Fruit fly (Drosophila melanogaster) whole organism, embryonic: ENCODE measurements around the gene ple.

ENCODE experiments used
- Abd-B ChIP-seq: fragments of 200-800 bp; sonication (Bioruptor generic); optimal IDR thresholded peaks from 2 replicates; lab custom pipeline; 2018; ENCODE audit warnings: missing biosample characterization, mild to moderate bottlenecking, missing genetic modification characterization, moderate library complexity
- CG11695 ChIP-seq: fragments of 200-800 bp; sonication (Bioruptor generic); IDR thresholded peaks from 3 replicates; pipeline ENCODE4 v1.3.6; 2022; ENCODE audit warnings: missing biosample characterization, missing genetic modification characterization
- CG12155 ChIP-seq: fragments of 200-800 bp; sonication (Bioruptor generic); optimal IDR thresholded peaks from 3 replicates; lab custom pipeline; 2016; ENCODE audit warnings: missing biosample characterization, missing genetic modification characterization
- CG12659 ChIP-seq: fragments of 200-800 bp; sonication (Bioruptor generic); optimal IDR thresholded peaks from 3 replicates; lab custom pipeline; 2017; ENCODE audit warnings: mild to moderate bottlenecking, missing biosample characterization, missing genetic modification reagents, missing genetic modification characterization
- CG14965 ChIP-seq: fragments of 200-800 bp; sonication (Bioruptor generic); optimal IDR thresholded peaks from 2 replicates; lab custom pipeline; 2016; ENCODE audit warnings: missing biosample characterization, missing genetic modification characterization, borderline replicate concordance
- CG1602 ChIP-seq: fragments of 200-800 bp; sonication (Bioruptor generic); optimal IDR thresholded peaks from 3 replicates; lab custom pipeline; 2016; ENCODE audit warnings: missing biosample characterization, missing genetic modification characterization
- CG16863 ChIP-seq: fragments of 200-800 bp; sonication (Bioruptor generic); optimal IDR thresholded peaks from 3 replicates; lab custom pipeline; 2016; ENCODE audit warnings: missing biosample characterization, missing genetic modification characterization
- CG17568 ChIP-seq: fragments of 200-800 bp; sonication (Bioruptor generic); optimal IDR thresholded peaks from 2 replicates; lab custom pipeline; 2018; ENCODE audit warnings: missing biosample characterization, mild to moderate bottlenecking, missing genetic modification characterization, moderate library complexity
- CG17829 ChIP-seq: fragments of 200-800 bp; optimal IDR thresholded peaks from 2 replicates; lab custom pipeline; 2019; ENCODE audit warnings: missing biosample characterization, mild to moderate bottlenecking, missing genetic modification characterization, moderate library complexity
- CG18262 ChIP-seq: fragments of 200-800 bp; optimal IDR thresholded peaks from 3 replicates; lab custom pipeline; 2019; ENCODE audit warnings: missing biosample characterization, mild to moderate bottlenecking, missing genetic modification characterization, moderate library complexity
- CG2120 ChIP-seq: fragments of 200-800 bp; sonication (Bioruptor generic); optimal IDR thresholded peaks from 3 replicates; lab custom pipeline; 2016; ENCODE audit warnings: missing biosample characterization, missing genetic modification characterization
- CG2712 ChIP-seq: fragments of 200-800 bp; optimal IDR thresholded peaks from 3 replicates; lab custom pipeline; 2019; ENCODE audit warnings: missing biosample characterization, mild to moderate bottlenecking, missing genetic modification characterization, moderate library complexity
- CG31441 ChIP-seq: fragments of 200-800 bp; sonication (Bioruptor generic); IDR thresholded peaks from 2 replicates; pipeline ENCODE4 v1.3.6; 2022; ENCODE audit warnings: missing biosample characterization, missing genetic modification characterization
- CG3281 ChIP-seq: fragments of 200-800 bp; sonication (Bioruptor generic); optimal IDR thresholded peaks from 3 replicates; lab custom pipeline; 2017; ENCODE audit warnings: missing biosample characterization, mild to moderate bottlenecking, missing genetic modification characterization
- CG34224 ChIP-seq: fragments of 200-800 bp; sonication (Bioruptor generic); IDR thresholded peaks from 3 replicates; pipeline ENCODE4 v1.3.6; 2022; ENCODE audit warnings: missing biosample characterization, missing genetic modification characterization; ENCODE audit not compliant: partially characterized antibody
- CG34376 ChIP-seq: fragments of 200-800 bp; sonication (Bioruptor generic); optimal IDR thresholded peaks from 2 replicates; lab custom pipeline; 2018; ENCODE audit warnings: missing biosample characterization, mild to moderate bottlenecking, missing genetic modification characterization
- CG34422 ChIP-seq: fragments of 200-800 bp; sonication (Bioruptor generic); IDR thresholded peaks from 3 replicates; pipeline ENCODE4 v1.3.6; 2022; ENCODE audit warnings: missing biosample characterization, missing genetic modification characterization
- CG3838 ChIP-seq: fragments of 200-800 bp; sonication (Bioruptor generic); optimal IDR thresholded peaks from 3 replicates; lab custom pipeline; 2016; ENCODE audit warnings: missing biosample characterization, missing genetic modification characterization
- CG43689 ChIP-seq: fragments of 200-800 bp; sonication (Bioruptor generic); IDR thresholded peaks from 2 replicates; pipeline ENCODE4 v1.3.6; 2022; ENCODE audit warnings: missing biosample characterization, missing genetic modification characterization
- CG6689 ChIP-seq: fragments of 200-800 bp; sonication (Bioruptor generic); IDR thresholded peaks from 2 replicates; pipeline ENCODE4 v1.3.6; 2022; ENCODE audit warnings: missing biosample characterization, missing genetic modification characterization
- CG7372 ChIP-seq: fragments of 200-800 bp; sonication (Bioruptor generic); IDR thresholded peaks from 2 replicates; pipeline ENCODE4 v1.3.6; 2022; ENCODE audit warnings: missing biosample characterization, missing genetic modification characterization
- CG7786 ChIP-seq: fragments of 200-800 bp; sonication (Bioruptor generic); optimal IDR thresholded peaks from 2 replicates; lab custom pipeline; 2016; ENCODE audit warnings: missing biosample characterization, missing genetic modification characterization
- CG9437 ChIP-seq: fragments of 200-800 bp; sonication (Bioruptor generic); optimal IDR thresholded peaks from 2 replicates; lab custom pipeline; 2018; ENCODE audit warnings: missing biosample characterization, mild to moderate bottlenecking, missing genetic modification characterization
- CG9797 ChIP-seq: fragments of 200-800 bp; sonication (Bioruptor generic); optimal IDR thresholded peaks from 3 replicates; lab custom pipeline; 2018; ENCODE audit warnings: missing biosample characterization, mild to moderate bottlenecking, missing genetic modification characterization
- Gsc ChIP-seq: fragments of 200-800 bp; sonication (Bioruptor generic); IDR thresholded peaks from 2 replicates; pipeline ENCODE4 v1.3.6; 2022; ENCODE audit warnings: missing biosample characterization, missing genetic modification characterization
- Gug ChIP-seq: fragments of 200-800 bp; sonication (Bioruptor generic); IDR thresholded peaks from 4 replicates; pipeline ENCODE4 v1.3.6; 2022; ENCODE audit warnings: missing biosample characterization, missing genetic modification characterization
- Lpt ChIP-seq: fragments of >200 bp; optimal IDR thresholded peaks from 2 replicates; lab custom pipeline; 2018; ENCODE audit warnings: missing biosample characterization, missing genetic modification characterization
- NK7.1 ChIP-seq: fragments of 200-800 bp; sonication (Bioruptor generic); optimal IDR thresholded peaks from 3 replicates; lab custom pipeline; 2016; ENCODE audit warnings: missing biosample characterization, missing genetic modification characterization
- Taf1 ChIP-seq: fragments of 200-800 bp; sonication (Bioruptor generic); IDR thresholded peaks from 2 replicates; pipeline ENCODE4 v1.3.6; 2022; ENCODE audit warnings: missing biosample characterization, missing genetic modification characterization
- Trl ChIP-seq, 3 experiments: fragments of >200 bp in 2 of 3; fragments of 200-800 bp in 1 of 3; sonication (Bioruptor generic) in 1 of 3; optimal IDR thresholded peaks; 2 replicates in 1 of 3; 3 replicates in 2 of 3; lab custom pipeline; 2016 to 2017; ENCODE audit warnings: missing biosample characterization in 1 of 3, missing genetic modification characterization in 1 of 3
- cg ChIP-seq: fragments of 200-800 bp; sonication (Bioruptor generic); optimal IDR thresholded peaks from 3 replicates; lab custom pipeline; 2019; ENCODE audit warnings: missing biosample characterization, mild to moderate bottlenecking, missing genetic modification characterization, moderate library complexity
- eve ChIP-seq, 2 experiments: fragments of >200 bp; optimal IDR thresholded peaks; 2 replicates each; lab custom pipeline; 2017; ENCODE audit warnings: missing biosample characterization in 2 of 2, missing genetic modification characterization in 2 of 2
- ftz-f1 ChIP-seq: fragments of 200-800 bp; sonication (Bioruptor generic); optimal IDR thresholded peaks from 2 replicates; lab custom pipeline; 2016; ENCODE audit warnings: missing biosample characterization, missing genetic modification characterization
- fu2 ChIP-seq: fragments of 200-800 bp; sonication (Bioruptor generic); optimal IDR thresholded peaks from 2 replicates; lab custom pipeline; 2016; ENCODE audit warnings: missing biosample characterization, missing genetic modification characterization
- grau ChIP-seq: fragments of 200-800 bp; optimal IDR thresholded peaks from 3 replicates; lab custom pipeline; 2019; ENCODE audit warnings: missing biosample characterization, mild to moderate bottlenecking, missing genetic modification characterization, moderate library complexity
- hbn ChIP-seq: fragments of 200-800 bp; sonication (Bioruptor generic); IDR thresholded peaks from 2 replicates; pipeline ENCODE4 v1.3.6; 2022; ENCODE audit warnings: missing biosample characterization, missing genetic modification characterization; ENCODE audit not compliant: partially characterized antibody
- lab ChIP-seq: fragments of 200-800 bp; sonication (Bioruptor generic); optimal IDR thresholded peaks from 3 replicates; lab custom pipeline; 2017; ENCODE audit warnings: missing biosample characterization, missing genetic modification characterization, mild to moderate bottlenecking, moderate library complexity, missing genetic modification reagents
- lilli ChIP-seq: fragments of 200-800 bp; sonication (Bioruptor generic); optimal IDR thresholded peaks from 3 replicates; lab custom pipeline; 2016; ENCODE audit warnings: missing biosample characterization, missing genetic modification characterization
- mld ChIP-seq: fragments of 200-800 bp; sonication (Bioruptor generic); IDR thresholded peaks from 3 replicates; pipeline ENCODE4 v1.3.6; 2022; ENCODE audit warnings: missing biosample characterization, missing genetic modification characterization; ENCODE audit not compliant: partially characterized antibody
- nerfin-1 ChIP-seq: fragments of 200-800 bp; sonication (Bioruptor generic); optimal IDR thresholded peaks from 3 replicates; lab custom pipeline; 2019; ENCODE audit warnings: missing biosample characterization, mild to moderate bottlenecking, missing genetic modification characterization, moderate library complexity
- pb ChIP-seq: fragments of 200-800 bp; sonication (Bioruptor generic); optimal IDR thresholded peaks from 3 replicates; lab custom pipeline; 2016; ENCODE audit warnings: missing biosample characterization, missing genetic modification characterization
- scrt ChIP-seq: fragments of 200-800 bp; sonication (Bioruptor generic); optimal IDR thresholded peaks from 2 replicates; lab custom pipeline; 2018; ENCODE audit warnings: missing biosample characterization, mild to moderate bottlenecking, missing genetic modification characterization, moderate library complexity
- seq ChIP-seq: fragments of 200-800 bp; sonication (Bioruptor generic); IDR thresholded peaks from 2 replicates; pipeline ENCODE4 v1.3.6; 2022; ENCODE audit warnings: missing biosample characterization, missing genetic modification characterization
- sisA ChIP-seq: fragments of 200-800 bp; sonication (Bioruptor generic); IDR thresholded peaks from 2 replicates; pipeline ENCODE4 v1.3.6; 2022; ENCODE audit warnings: missing biosample characterization, missing genetic modification characterization
- slp2 ChIP-seq: fragments of 200-800 bp; sonication (Bioruptor generic); optimal IDR thresholded peaks from 2 replicates; lab custom pipeline; 2016; ENCODE audit warnings: missing biosample characterization, missing genetic modification characterization
- sqz ChIP-seq: fragments of 200-800 bp; sonication (Bioruptor generic); optimal IDR thresholded peaks from 3 replicates; lab custom pipeline; 2018; ENCODE audit warnings: missing biosample characterization, mild to moderate bottlenecking, missing genetic modification characterization
- sr ChIP-seq: fragments of 200-800 bp; sonication (Bioruptor generic); IDR thresholded peaks from 3 replicates; pipeline ENCODE4 v1.3.6; 2022; ENCODE audit warnings: missing biosample characterization, missing genetic modification characterization
- vvl ChIP-seq: fragments of 200-800 bp; sonication (Bioruptor generic); IDR thresholded peaks from 2 replicates; pipeline ENCODE4 v1.3.6; 2022; ENCODE audit warnings: missing biosample characterization, missing genetic modification characterization

The ple gene

DNA sequence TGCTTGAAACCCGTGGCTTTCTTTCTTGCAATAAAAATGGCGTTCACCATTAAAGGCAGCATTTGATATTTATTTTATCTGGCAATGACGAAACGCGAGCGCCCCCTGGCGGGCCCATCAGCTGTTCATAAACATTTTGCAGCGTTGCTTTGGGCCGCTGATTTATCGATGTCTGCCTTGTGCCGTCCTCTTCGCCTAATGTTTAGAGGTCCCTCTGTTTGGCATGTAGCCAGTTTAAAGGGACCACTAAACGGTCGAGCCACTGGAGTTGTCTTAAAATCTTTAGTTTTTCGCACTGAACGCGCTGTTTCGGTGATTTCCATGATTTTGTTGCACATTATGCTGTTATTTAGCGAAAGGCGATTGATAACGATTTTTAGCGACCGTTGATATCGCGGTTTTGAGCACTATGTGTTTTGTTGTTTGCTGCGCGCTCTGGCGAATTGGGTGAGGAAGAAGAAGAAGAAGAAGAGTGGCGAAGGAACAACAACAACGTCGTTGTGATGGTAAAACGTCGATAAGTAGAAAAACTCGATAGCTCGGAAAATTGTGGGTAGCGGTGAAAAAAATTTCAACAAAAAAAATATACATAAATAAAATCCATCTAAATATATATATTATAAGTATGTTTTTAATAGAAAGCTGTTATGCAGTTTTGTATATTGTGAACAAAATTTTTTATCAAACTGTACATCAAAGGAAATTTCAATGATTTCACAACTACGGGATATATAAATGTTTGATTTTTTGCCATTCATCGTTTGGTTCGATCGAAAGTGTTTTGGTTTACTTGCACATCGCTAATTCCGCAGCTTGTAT lies 33.2 kb upstream of the ple start, which contains the start of the genes velo and Sbds:
velo (minus strand) TSS at position 475 of the 819 bp plus-strand sequence.
Sbds (plus strand) TSS at position 636 of the 819 bp plus-strand sequence.
- TF ChIP-seq Lpt (GFP tag; lab: Kevin White, UChicago) (no peak), hbn (GFP tag; lab: Robert Waterston, UW) (peak; percentile 69), nerfin-1 (tag; lab: Kevin White, UChicago) (peak; percentile 81), Trl (optimal IDR thresholded peaks at IDR 0.05; lab: Kevin White, UChicago) (no peak), Trl (GFP tag; optimal IDR thresholded peaks at IDR 0.05; lab: Kevin White, UChicago) (no peak), eve (GFP tag; optimal IDR thresholded peaks at IDR 0.05; lab: Kevin White, UChicago) (no peak), CG2120 (GFP tag; lab: Kevin White, UChicago) (peak; percentile 45), CG7372 (peak; percentile 42; the same call in 1 of the 2 replicates), cg (GFP tag; lab: Kevin White, UChicago) (peak; percentile 71), ftz-f1 (GFP tag; lab: Kevin White, UChicago) (peak; percentile 52), CG17568 (no peak), CG34224 (peak; percentile 65), fu2 (GFP tag; lab: Kevin White, UChicago) (no peak), pb (GFP tag; lab: Kevin White, UChicago) (peak; percentile 45), Taf1 (GFP tag; lab: Robert Waterston, UW) (no peak), CG3838 (no peak), CG12155 (GFP tag; lab: Kevin White, UChicago) (peak; percentile 30), CG31441 (GFP tag; lab: Robert Waterston, UW) (no peak; the same call in 1 of the 2 replicates), slp2 (no peak), CG9797 (GFP tag; lab: Kevin White, UChicago) (peak; percentile 32), sisA (GFP tag; lab: Robert Waterston, UW) (peak; percentile 23; the same call in 1 of the 2 replicates), CG7786 (peak; percentile 15), CG17829 (tag; lab: Kevin White, UChicago) (peak; percentile 47), mld (GFP tag; lab: Robert Waterston, UW) (peak; percentile 26; the same call in 1 of the 3 replicates), CG6689 (GFP tag; lab: Robert Waterston, UW) (peak; percentile 58), seq (GFP tag; lab: Robert Waterston, UW) (no peak), Gug (GFP tag; lab: Robert Waterston, UW) (0 out of 4 replicates have a peak, but pooled peaks have one; percentile 24), CG9437 (GFP tag; lab: Kevin White, UChicago) (peak; percentile 14), NK7.1 (no peak), Gsc (no peak), sr (no peak), CG16863 (GFP tag; lab: Kevin White, UChicago) (no peak), CG43689 (no peak), Abd-B (peak; percentile 40), CG2712 (tag; lab: Kevin White, UChicago) (peak; percentile 62), scrt (peak; percentile 23), vvl (peak; percentile 80), CG12659 (GFP tag; lab: Kevin White, UChicago) (peak; percentile 50), CG11695 (GFP tag; lab: Robert Waterston, UW) (no peak), CG3281 (peak; percentile 51), CG18262 (tag; lab: Kevin White, UChicago) (peak; percentile 50), lilli (GFP tag; lab: Kevin White, UChicago) (peak; percentile 17), sqz (GFP tag; lab: Kevin White, UChicago) (peak; percentile 90), lab (GFP tag; lab: Kevin White, UChicago) (peak; percentile 37), CG34422 (peak; percentile 83), CG34376 (GFP tag; lab: Kevin White, UChicago) (peak; percentile 0), grau (tag; lab: Kevin White, UChicago) (peak; percentile 60), CG14965 (no peak), CG1602 (GFP tag; lab: Kevin White, UChicago) (peak; percentile 34)
